Worm (Caenorhabditis elegans) whole organism, late embryonic: ENCODE data around the gene ZK666.11.

Experiments used
- ama-1 ChIP-seq: fragments of 150-350 bp; optimal IDR thresholded peaks from 2 replicates; lab custom pipeline; 2014
- ceh-14 ChIP-seq: sonication (generic microtip); optimal IDR thresholded peaks from 2 replicates; lab custom pipeline; 2016; ENCODE audit warnings: missing genotype, missing genetic modification characterization, missing compliant biosample characterization
- dmd-4 ChIP-seq: sonication (generic microtip); optimal IDR thresholded peaks from 2 replicates; lab custom pipeline; 2016; ENCODE audit warnings: borderline replicate concordance, missing genetic modification characterization, missing compliant biosample characterization
- lim-6 ChIP-seq: sonication (generic microtip); optimal IDR thresholded peaks from 2 replicates; lab custom pipeline; 2016; ENCODE audit warnings: missing genetic modification characterization, missing compliant biosample characterization
- mec-3 ChIP-seq: sonication (generic microtip); optimal IDR thresholded peaks from 2 replicates; lab custom pipeline; 2016; ENCODE audit warnings: borderline replicate concordance, missing genetic modification characterization, missing compliant biosample characterization
- pat-9 ChIP-seq: fragments of 200-800 bp; sonication (Bioruptor generic); optimal IDR thresholded peaks from 2 replicates; lab custom pipeline; 2018; ENCODE audit warnings: mild to moderate bottlenecking, missing genetic modification characterization, moderate library complexity, missing compliant biosample characterization
- pha-4 ChIP-seq: fragments of 150-350 bp; optimal IDR thresholded peaks from 2 replicates; lab custom pipeline; 2018; ENCODE audit warnings: missing biosample characterization, missing genetic modification reagents, missing genetic modification characterization
- rnt-1 ChIP-seq: sonication (generic microtip); optimal IDR thresholded peaks from 2 replicates; lab custom pipeline; 2016; ENCODE audit warnings: missing genetic modification characterization, missing compliant biosample characterization
- tbx-2 ChIP-seq: sonication (generic microtip); optimal IDR thresholded peaks from 2 replicates; lab custom pipeline; 2016; ENCODE audit warnings: missing genetic modification characterization, missing compliant biosample characterization

DNA sequence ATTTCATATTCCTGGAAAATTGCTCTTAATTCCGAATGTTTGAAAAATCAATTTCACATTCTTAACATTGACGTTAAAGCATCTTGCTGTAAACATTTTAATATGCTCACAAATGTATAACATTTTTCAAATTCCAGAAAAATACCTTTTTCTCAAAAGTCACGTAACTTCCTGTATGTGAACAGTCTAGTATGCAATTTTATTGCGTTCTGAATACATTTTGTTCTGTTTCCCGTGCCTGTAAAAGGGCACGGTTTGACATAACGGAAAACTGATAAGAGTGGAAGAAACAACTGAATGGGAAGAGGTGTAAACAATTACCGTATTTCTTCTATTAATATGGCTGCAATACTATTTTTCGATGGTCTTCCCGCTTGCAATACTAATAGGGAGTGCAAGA, 577 bp downstream of the ZK666.11 start:
- TF ChIP-seq lim-6 (no peak), pha-4 (no peak), tbx-2 (tag; lab: Kevin White, UChicago) (no peak), ama-1 (lab: Kevin White, UChicago) (no peak), dmd-4 (no peak), pat-9 (no peak), mec-3 (tag; lab: Kevin White, UChicago) (no peak), rnt-1 (tag; lab: Kevin White, UChicago) (no peak), ceh-14 (tag; lab: Kevin White, UChicago) (no peak)
